Comparison of ENCODE assay signal across 4 fruit fly cellular contexts in the genomic region with DNA sequence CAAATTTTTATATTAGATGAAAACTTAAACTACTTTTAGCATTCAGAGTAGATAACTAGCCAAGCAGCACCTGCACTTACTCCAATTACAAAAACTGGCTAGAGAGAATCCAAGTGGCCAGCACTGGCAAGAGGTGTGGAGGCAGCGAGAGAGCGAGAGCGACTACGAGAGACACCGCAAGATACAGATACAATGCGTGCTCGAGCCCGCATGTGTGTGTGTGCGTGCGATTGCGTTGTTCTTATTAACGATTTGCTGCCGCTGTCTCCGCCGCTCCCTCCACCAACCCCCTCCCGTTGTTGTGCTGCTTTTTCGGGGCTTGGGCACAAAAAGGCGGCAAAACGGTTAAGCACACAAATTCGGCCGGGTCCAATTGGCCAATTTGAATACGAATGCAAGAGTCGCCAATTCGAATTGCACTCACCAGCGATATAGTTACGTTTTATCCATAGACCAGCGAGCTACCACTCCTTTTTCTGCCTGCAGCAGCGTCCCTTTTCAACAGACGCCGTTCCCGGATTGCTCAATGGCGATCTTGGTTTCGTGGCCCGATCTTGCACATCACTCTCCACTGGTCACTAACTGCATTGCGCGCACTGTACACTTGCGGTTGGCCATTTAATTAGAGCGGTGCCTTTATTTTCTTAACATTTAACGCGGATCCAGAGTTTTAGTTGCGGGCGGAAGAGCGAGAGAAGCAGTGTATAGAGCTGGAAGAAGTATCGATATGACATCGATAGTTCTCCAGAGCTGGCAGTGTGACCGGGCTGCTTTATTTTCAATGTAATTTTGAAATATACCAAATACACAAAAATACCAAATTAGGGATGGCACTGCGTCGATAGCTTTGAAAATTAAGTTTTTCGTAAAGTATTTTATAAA.
TF ChIP-seq lines count a peak whose summit lies in the region.

Gene crol (minus strand): TSS at position 737 of the 882 bp plus-strand sequence.

TF ChIP-seq in whole organism, embryonic, 481 proteins besides CTCF, POLR2A, EP300 and RAD21 (continued from another document and continues in another):
- TF ChIP-seq CG7963 (GFP tag; IDR thresholded peaks at IDR 0.05; lab: Robert Waterston, UW; ENCODE audit: partially characterized antibody) (peak; percentile 74), gfzf (GFP tag; optimal IDR thresholded peaks at IDR 0.05; lab: Kevin White, UChicago) (peak; percentile 72), Drgx (GFP tag; IDR thresholded peaks at IDR 0.05; lab: Robert Waterston, UW) (peak; percentile 50), zfh2 (GFP tag; optimal IDR thresholded peaks at IDR 0.05; lab: Kevin White, UChicago) (no peak), inv (GFP tag; IDR thresholded peaks at IDR 0.05; lab: Robert Waterston, UW; ENCODE audit: partially characterized antibody) (peak; percentile 70), CG3407 (GFP tag; optimal IDR thresholded peaks at IDR 0.05; lab: Kevin White, UChicago) (no peak), CHES-1-like (GFP tag; optimal IDR thresholded peaks at IDR 0.05; lab: Kevin White, UChicago) (peak; percentile 46), CG12744 (GFP tag; optimal IDR thresholded peaks at IDR 0.05; lab: Kevin White, UChicago) (no peak), CG1647 (GFP tag; optimal IDR thresholded peaks at IDR 0.05; lab: Kevin White, UChicago) (no peak), toy (GFP tag; IDR thresholded peaks at IDR 0.05; lab: Robert Waterston, UW) (no peak), gcm (GFP tag; optimal IDR thresholded peaks at IDR 0.05; lab: Kevin White, UChicago) (peak; percentile 40), CG6854 (GFP tag; optimal IDR thresholded peaks at IDR 0.05; lab: Kevin White, UChicago) (no peak), lbe (GFP tag; optimal IDR thresholded peaks at IDR 0.05; lab: Kevin White, UChicago) (no peak), az2 (GFP tag; optimal IDR thresholded peaks at IDR 0.05; lab: Kevin White, UChicago) (no peak), CG13775 (GFP tag; optimal IDR thresholded peaks at IDR 0.05; lab: Kevin White, UChicago) (peak; percentile 15), seq (GFP tag; IDR thresholded peaks at IDR 0.05; lab: Robert Waterston, UW) (no peak; the same call in 1 of the 2 replicates), CG1792 (GFP tag; optimal IDR thresholded peaks at IDR 0.05; lab: Kevin White, UChicago) (no peak), chinmo (GFP tag; IDR thresholded peaks at IDR 0.05; lab: Robert Waterston, UW; ENCODE audit: partially characterized antibody) (peak; percentile 92), NFAT (GFP tag; IDR thresholded peaks at IDR 0.05; lab: Robert Waterston, UW) (peak; percentile 53; the same call in 1 of the 2 replicates), Pdp1 (GFP tag; optimal IDR thresholded peaks at IDR 0.05; lab: Kevin White, UChicago) (peak in 1 of 2 experiments; percentile 44), CG11247 (GFP tag; IDR thresholded peaks at IDR 0.05; lab: Robert Waterston, UW) (no peak), tgo (GFP tag; IDR thresholded peaks at IDR 0.05; lab: Robert Waterston, UW) (no peak), CG31441 (GFP tag; IDR thresholded peaks at IDR 0.05; lab: Robert Waterston, UW) (peak; percentile 35; the same call in 1 of the 2 replicates), CG7271 (tag; optimal IDR thresholded peaks at IDR 0.05; lab: Kevin White, UChicago) (no peak), CG13123 (GFP tag; optimal IDR thresholded peaks at IDR 0.05; lab: Kevin White, UChicago) (no peak), Hmx (GFP tag; optimal IDR thresholded peaks at IDR 0.05; lab: Kevin White, UChicago) (no peak), D19A (tag; optimal IDR thresholded peaks at IDR 0.05; lab: Kevin White, UChicago) (no peak), disco-r (GFP tag; optimal IDR thresholded peaks at IDR 0.05; lab: Kevin White, UChicago) (no peak), Rfx (GFP tag; IDR thresholded peaks at IDR 0.05; lab: Robert Waterston, UW) (peak; percentile 60), CG7556 (GFP tag; optimal IDR thresholded peaks at IDR 0.05; lab: Kevin White, UChicago) (no peak)

TF ChIP-seq in whole organism, prepupa, 60 proteins besides CTCF, POLR2A, EP300 and RAD21 (continued from another document and continues in another):
- TF ChIP-seq CG32006 (GFP tag; optimal IDR thresholded peaks at IDR 0.05; lab: Kevin White, UChicago): no peak
- peak; percentile 85 for TF ChIP-seq Eip78C (GFP tag; lab: Kevin White, UChicago)
- TF ChIP-seq CG6792 (GFP tag; optimal IDR thresholded peaks at IDR 0.05; lab: Kevin White, UChicago): no peak
- no peak for TF ChIP-seq Gug (GFP tag; IDR thresholded peaks at IDR 0.05; lab: Robert Waterston, UW)
- TF ChIP-seq spab (GFP tag; optimal IDR thresholded peaks at IDR 0.05; lab: Kevin White, UChicago): no peak
- no peak for TF ChIP-seq dac (GFP tag; optimal IDR thresholded peaks at IDR 0.05; lab: Kevin White, UChicago)
- no peak for TF ChIP-seq CG31627 (GFP tag; optimal IDR thresholded peaks at IDR 0.05; lab: Kevin White, UChicago)
- peak; percentile 28 for TF ChIP-seq CG6808 (GFP tag; optimal IDR thresholded peaks at IDR 0.05; lab: Kevin White, UChicago)
- no peak for TF ChIP-seq fd59A (GFP tag; optimal IDR thresholded peaks at IDR 0.05; lab: Kevin White, UChicago)
- TF ChIP-seq CG11762 (GFP tag; optimal IDR thresholded peaks at IDR 0.05; lab: Kevin White, UChicago; ENCODE audit: insufficient read depth): no peak
- TF ChIP-seq CG34406 (GFP tag; optimal IDR thresholded peaks at IDR 0.05; lab: Kevin White, UChicago): no peak
- peak; percentile 29 for TF ChIP-seq CG9139 (GFP tag; optimal IDR thresholded peaks at IDR 0.05; lab: Kevin White, UChicago)
- no peak for TF ChIP-seq fd85E (GFP tag; optimal IDR thresholded peaks at IDR 0.05; lab: Kevin White, UChicago)
- peak; percentile 66 to 82 for TF ChIP-seq ss (GFP tag; optimal IDR thresholded peaks at IDR 0.05; lab: Kevin White, UChicago)
- TF ChIP-seq CG6276 (GFP tag; optimal IDR thresholded peaks at IDR 0.05; lab: Kevin White, UChicago): no peak
- peak; percentile 15 for TF ChIP-seq OdsH (GFP tag; optimal IDR thresholded peaks at IDR 0.05; lab: Kevin White, UChicago)
- TF ChIP-seq salr (GFP tag; optimal IDR thresholded peaks at IDR 0.05; lab: Kevin White, UChicago): no peak
- no peak for TF ChIP-seq CG10631 (GFP tag; optimal IDR thresholded peaks at IDR 0.05; lab: Kevin White, UChicago)
- peak; percentile 47 for TF ChIP-seq Lpt (GFP tag; optimal IDR thresholded peaks at IDR 0.05; lab: Kevin White, UChicago)
- no peak for TF ChIP-seq Smox (GFP tag; optimal IDR thresholded peaks at IDR 0.05; lab: Kevin White, UChicago)
- TF ChIP-seq CG8632 (GFP tag; optimal IDR thresholded peaks at IDR 0.05; lab: Kevin White, UChicago): no peak
- peak; percentile 17 for TF ChIP-seq dsx (GFP tag; optimal IDR thresholded peaks at IDR 0.05; lab: Kevin White, UChicago; ENCODE audit: poor library complexity, severe bottlenecking)
- TF ChIP-seq Sox102F (GFP tag; optimal IDR thresholded peaks at IDR 0.05; lab: Kevin White, UChicago): no peak
- TF ChIP-seq CG16779 (tag; optimal IDR thresholded peaks at IDR 0.05; lab: Kevin White, UChicago): no peak
- peak; percentile 6 for TF ChIP-seq pdm3 (GFP tag; optimal IDR thresholded peaks at IDR 0.05; lab: Kevin White, UChicago)
- TF ChIP-seq net (GFP tag; optimal IDR thresholded peaks at IDR 0.05; lab: Kevin White, UChicago): no peak
- TF ChIP-seq CG11294 (GFP tag; IDR thresholded peaks at IDR 0.05; lab: Robert Waterston, UW): no peak
- TF ChIP-seq CG3032 (tag; optimal IDR thresholded peaks at IDR 0.05; lab: Kevin White, UChicago): no peak
- peak; percentile 4 for TF ChIP-seq cyc (GFP tag; optimal IDR thresholded peaks at IDR 0.05; lab: Kevin White, UChicago)
- no peak for TF ChIP-seq CG11902 (GFP tag; optimal IDR thresholded peaks at IDR 0.05; lab: Kevin White, UChicago)
- no peak for TF ChIP-seq achi (GFP tag; optimal IDR thresholded peaks at IDR 0.05; lab: Kevin White, UChicago)
- no peak for TF ChIP-seq CG4318 (GFP tag; optimal IDR thresholded peaks at IDR 0.05; lab: Kevin White, UChicago)

TF ChIP-seq in whole organism, pupa, 21 proteins besides CTCF, POLR2A, EP300 and RAD21 (continued from another document):
- TF ChIP-seq CG32121 (GFP tag; IDR thresholded peaks at IDR 0.05; lab: Robert Waterston, UW) (peak; percentile 34; the same call in 1 of the 2 replicates), Pif1B (GFP tag; optimal IDR thresholded peaks at IDR 0.05; lab: Kevin White, UChicago) (no peak), CG15710 (tag; optimal IDR thresholded peaks at IDR 0.05; lab: Kevin White, UChicago) (no peak), CG10348 (GFP tag; IDR thresholded peaks at IDR 0.05; lab: Robert Waterston, UW) (no peak)

TF ChIP-seq in whole organism, wandering third instar larva, 38 proteins besides CTCF, POLR2A, EP300 and RAD21 (continued from another document):
- TF ChIP-seq tai (GFP tag; optimal IDR thresholded peaks at IDR 0.05; lab: Kevin White, UChicago) (no peak), CG32264 (GFP tag; optimal IDR thresholded peaks at IDR 0.05; lab: Kevin White, UChicago) (no peak), Dif (GFP tag; optimal IDR thresholded peaks at IDR 0.05; lab: Kevin White, UChicago; ENCODE audit: partially characterized antibody) (peak; percentile 79), Dfd (GFP tag; optimal IDR thresholded peaks at IDR 0.05; lab: Kevin White, UChicago) (no peak), HLH106 (tag; optimal IDR thresholded peaks at IDR 0.05; lab: Kevin White, UChicago) (peak; percentile 8), Hr83 (GFP tag; optimal IDR thresholded peaks at IDR 0.05; lab: Kevin White, UChicago; ENCODE audit: poor library complexity, severe bottlenecking) (peak; percentile 38), Myc (optimal IDR thresholded peaks at IDR 0.05; lab: Kevin White, UChicago) (peak; percentile 85), dmrt93B (GFP tag; optimal IDR thresholded peaks at IDR 0.05; lab: Kevin White, UChicago) (no peak), h (GFP tag; optimal IDR thresholded peaks at IDR 0.05; lab: Kevin White, UChicago) (peak; percentile 29), pan (optimal IDR thresholded peaks at IDR 0.05; lab: Kevin White, UChicago) (no peak), psq (GFP tag; optimal IDR thresholded peaks at IDR 0.05; lab: Kevin White, UChicago) (peak; percentile 78), N (GFP tag; optimal IDR thresholded peaks at IDR 0.05; lab: Kevin White, UChicago) (no peak), Hr78 (GFP tag; optimal IDR thresholded peaks at IDR 0.05; lab: Kevin White, UChicago) (no peak), rgr (GFP tag; optimal IDR thresholded peaks at IDR 0.05; lab: Kevin White, UChicago) (no peak), usp (GFP tag; optimal IDR thresholded peaks at IDR 0.05; lab: Kevin White, UChicago) (no peak), woc (GFP tag; optimal IDR thresholded peaks at IDR 0.05; lab: Kevin White, UChicago) (peak; percentile 76), Vsx2 (GFP tag; optimal IDR thresholded peaks at IDR 0.05; lab: Kevin White, UChicago; ENCODE audit: partially characterized antibody) (peak; percentile 58), CrebA (GFP tag; optimal IDR thresholded peaks at IDR 0.05; lab: Kevin White, UChicago; ENCODE audit: borderline replicate concordance) (no peak), Jra (GFP tag; optimal IDR thresholded peaks at IDR 0.05; lab: Kevin White, UChicago) (no peak)
